Worm (Caenorhabditis elegans): ENCODE results near the gene W02B3.4.
"Not testable (repeated sequence)": the region's sequence is repeated elsewhere in the genome, so short reads cannot be mapped to it uniquely, and the experiment has no call there.

Gene W02B3.4

ce11 chrIII:698814-699213 lies 15.6 kb upstream of the W02B3.4 start:
- TF ChIP-seq elt-3 (tag; optimal IDR thresholded peaks at IDR 0.05) (no peak), lsy-2 (tag; optimal IDR thresholded peaks at IDR 0.05) (no peak), sma-3 (GFP tag; optimal IDR thresholded peaks at IDR 0.05) (no peak), nhr-10 (tag; optimal IDR thresholded peaks at IDR 0.05) (no peak), peb-1 (tag; optimal IDR thresholded peaks at IDR 0.05) (no peak), skn-1 (tag; optimal IDR thresholded peaks at IDR 0.05) (no peak), ztf-1 (GFP tag; conservative IDR thresholded peaks at IDR 0.05) (no peak), egl-27 (tag; optimal IDR thresholded peaks at IDR 0.05) (no peak), ceh-82 (tag; optimal IDR thresholded peaks at IDR 0.05) (no peak)

- no peak for TF ChIP-seq ZK546.5 (tag; optimal IDR thresholded peaks at IDR 0.05)
- TF ChIP-seq Y55F3AM.14 (GFP tag; optimal IDR thresholded peaks at IDR 0.05): no peak
- no peak for TF ChIP-seq C34F6.9 (tag; optimal IDR thresholded peaks at IDR 0.05)
- no peak for TF ChIP-seq F13H6.1 (tag; optimal IDR thresholded peaks at IDR 0.05)
Observed at ce11 chrIII:696372-696771, 13.2 kb upstream of the W02B3.4 start, which contains the start of gene sel-15. sel-15 (minus strand) TSS chrIII:696472.

ce11 chrIII:691933-692332 lies 8.7 kb upstream of the W02B3.4 start, which contains the start of gene W02B3.7:
W02B3.7 (minus strand) TSS chrIII:692033.
- no peak for TF ChIP-seq mbf-1 (tag; optimal IDR thresholded peaks at IDR 0.05)
- no peak for TF ChIP-seq ceh-16 (tag; optimal IDR thresholded peaks at IDR 0.05)
- TF ChIP-seq unc-62 (GFP tag; optimal IDR thresholded peaks at IDR 0.05): no peak
- TF ChIP-seq mdl-1 (tag; optimal IDR thresholded peaks at IDR 0.05): no peak
- no peak for TF ChIP-seq ztf-1 (GFP tag; conservative IDR thresholded peaks at IDR 0.05)
- TF ChIP-seq snpc-4 (tag; optimal IDR thresholded peaks at IDR 0.05): no peak
- TF ChIP-seq sem-4 (tag; optimal IDR thresholded peaks at IDR 0.05): no peak
- no peak for TF ChIP-seq nhr-237 (tag; optimal IDR thresholded peaks at IDR 0.05)
- TF ChIP-seq nhr-23 (tag; optimal IDR thresholded peaks at IDR 0.05): no peak
- no peak for TF ChIP-seq elt-3 (tag; optimal IDR thresholded peaks at IDR 0.05)

ce11 chrIII:688869-689268 lies 5.7 kb upstream of the W02B3.4 start, which contains the start of gene elf-1:
elf-1 (plus strand) TSS chrIII:689169.
- not testable (repeated sequence) for TF ChIP-seq nhr-21, R02D3.7, elt-1 (tag; optimal IDR thresholded peaks at IDR 0.05)

- TF ChIP-seq unc-39 (tag; optimal IDR thresholded peaks at IDR 0.05): no peak
- TF ChIP-seq skn-1 (tag; optimal IDR thresholded peaks at IDR 0.05): no peak
- no peak for TF ChIP-seq dmd-4 (tag; optimal IDR thresholded peaks at IDR 0.05)
- no peak for TF ChIP-seq nhr-129 (tag; optimal IDR thresholded peaks at IDR 0.05)
- no peak for TF ChIP-seq mab-5 (tag; optimal IDR thresholded peaks at IDR 0.05)
- TF ChIP-seq lsy-2 (tag; optimal IDR thresholded peaks at IDR 0.05): no peak
- TF ChIP-seq nhr-237 (tag; optimal IDR thresholded peaks at IDR 0.05): no peak
- no peak for TF ChIP-seq nhr-6 (tag; optimal IDR thresholded peaks at IDR 0.05)
- no peak for TF ChIP-seq R02D3.7 (tag; optimal IDR thresholded peaks at IDR 0.05)
- no peak for TF ChIP-seq elt-3 (tag; optimal IDR thresholded peaks at IDR 0.05)
- TF ChIP-seq mbf-1 (tag; optimal IDR thresholded peaks at IDR 0.05): no peak
- TF ChIP-seq nhr-10 (tag; optimal IDR thresholded peaks at IDR 0.05): no peak
- no peak for TF ChIP-seq Y55F3AM.14 (GFP tag; optimal IDR thresholded peaks at IDR 0.05)
- TF ChIP-seq egl-27 (tag; optimal IDR thresholded peaks at IDR 0.05): no peak
Observed at ce11 chrIII:688083-688482, 4.9 kb upstream of the W02B3.4 start.

- no peak for TF ChIP-seq skn-1 (tag; optimal IDR thresholded peaks at IDR 0.05)
- TF ChIP-seq R02D3.7 (tag; optimal IDR thresholded peaks at IDR 0.05): no peak
- TF ChIP-seq alr-1 (tag; optimal IDR thresholded peaks at IDR 0.05): no peak
- no peak for TF ChIP-seq ceh-82 (tag; optimal IDR thresholded peaks at IDR 0.05)
- no peak for TF ChIP-seq nhr-12 (tag; optimal IDR thresholded peaks at IDR 0.05)
- TF ChIP-seq nhr-237 (tag; optimal IDR thresholded peaks at IDR 0.05): no peak
- no peak for TF ChIP-seq crh-2 (tag; optimal IDR thresholded peaks at IDR 0.05)
- no peak for TF ChIP-seq nhr-129 (tag; optimal IDR thresholded peaks at IDR 0.05)
- no peak for TF ChIP-seq sma-9 (GFP tag; optimal IDR thresholded peaks at IDR 0.05)
- no peak for TF ChIP-seq sma-9 (tag; optimal IDR thresholded peaks at IDR 0.05)
- TF ChIP-seq zag-1 (tag; optimal IDR thresholded peaks at IDR 0.05): no peak
- no peak for TF ChIP-seq elt-1 (tag; optimal IDR thresholded peaks at IDR 0.05)
- no peak for TF ChIP-seq nhr-21 (tag; optimal IDR thresholded peaks at IDR 0.05)
- no peak for TF ChIP-seq nhr-6 (tag; optimal IDR thresholded peaks at IDR 0.05)
Observed at ce11 chrIII:675822-676221, 7.4 kb downstream of the W02B3.4 start, which contains the start of gene grk-2. grk-2 (plus strand) TSS chrIII:676122.
